Worm (Caenorhabditis elegans) whole organism, L1 larva: ENCODE results near the gene acr-9.
A peak's percentile ranks its signal among the peaks of the same experiment; 100 is the strongest.

ENCODE experiments used
- C16A3.4 ChIP-seq: fragments of 150-350 bp; optimal IDR thresholded peaks from 2 replicates; lab custom pipeline; 2014; ENCODE audit warnings: missing biosample characterization, missing genetic modification characterization
- C34B4.2 ChIP-seq: sonication (generic microtip); optimal IDR thresholded peaks from 2 replicates; lab custom pipeline; 2017; ENCODE audit warnings: mild to moderate bottlenecking, missing genetic modification characterization, missing compliant biosample characterization
- Y116A8C.19 ChIP-seq: sonication (generic microtip); optimal IDR thresholded peaks from 2 replicates; lab custom pipeline; 2016; ENCODE audit warnings: missing compliant biosample characterization, missing genetic modification characterization, borderline replicate concordance
- aha-1 ChIP-seq: fragments of 150-350 bp; optimal IDR thresholded peaks from 2 replicates; lab custom pipeline; 2014; ENCODE audit warnings: missing biosample characterization, missing genetic modification characterization
- alr-1 ChIP-seq: fragments of 200-800 bp; sonication (Bioruptor generic); optimal IDR thresholded peaks from 2 replicates; lab custom pipeline; 2018; ENCODE audit warnings: borderline replicate concordance, mild to moderate bottlenecking, missing genetic modification characterization, missing compliant biosample characterization
- blmp-1 ChIP-seq: fragments of 150-350 bp; optimal IDR thresholded peaks from 2 replicates; lab custom pipeline; 2014; ENCODE audit warnings: missing biosample characterization, missing genetic modification characterization
- ceh-63 ChIP-seq: fragments of 200-800 bp; sonication (Bioruptor generic); optimal IDR thresholded peaks from 2 replicates; lab custom pipeline; 2018; ENCODE audit warnings: mild to moderate bottlenecking, missing genetic modification characterization, missing compliant biosample characterization
- ceh-8 ChIP-seq: fragments of 200-800 bp; sonication (Bioruptor generic); optimal IDR thresholded peaks from 2 replicates; lab custom pipeline; 2018; ENCODE audit warnings: mild to moderate bottlenecking, missing genetic modification characterization, moderate library complexity, missing compliant biosample characterization
- ceh-88 ChIP-seq: fragments of 200-800 bp; sonication (Bioruptor generic); IDR thresholded peaks from 2 replicates; pipeline ENCODE4 v1.3.6; 2022; ENCODE audit warnings: missing genetic modification characterization, missing compliant biosample characterization
- ceh-90 ChIP-seq: sonication (generic microtip); optimal IDR thresholded peaks from 2 replicates; lab custom pipeline; 2016; ENCODE audit warnings: missing genetic modification characterization, missing compliant biosample characterization
- ces-1 ChIP-seq: fragments of 150-350 bp; optimal IDR thresholded peaks from 2 replicates; lab custom pipeline; 2014; ENCODE audit warnings: missing biosample characterization, missing genetic modification reagents, missing genetic modification characterization
- dpl-1 ChIP-seq, 3 experiments: fragments of 150-350 bp in 2 of 3; sonication (generic microtip) in 1 of 3; optimal IDR thresholded peaks; 2 replicates each; lab custom pipeline; 2014 to 2017; ENCODE audit warnings: missing biosample characterization in 3 of 3, missing genetic modification characterization in 3 of 3, missing genetic modification reagents in 3 of 3
- dsc-1 ChIP-seq: sonication (generic microtip); optimal IDR thresholded peaks from 2 replicates; lab custom pipeline; 2016; ENCODE audit warnings: mild to moderate bottlenecking, missing genetic modification characterization, missing compliant biosample characterization
- egl-13 ChIP-seq: sonication (generic microtip); optimal IDR thresholded peaks from 2 replicates; lab custom pipeline; 2016; ENCODE audit warnings: missing genotype, missing genetic modification reagents, missing genetic modification characterization, missing compliant biosample characterization
- egl-27 ChIP-seq, 2 experiments: fragments of 150-350 bp in 1 of 2; sonication (generic microtip); optimal IDR thresholded peaks; 3 replicates each; lab custom pipeline; 2017 to 2018; ENCODE audit warnings: missing biosample characterization in 2 of 2, missing genetic modification characterization in 2 of 2, missing genetic modification reagents in 2 of 2
- elt-2 ChIP-seq: sonication (generic microtip); optimal IDR thresholded peaks from 2 replicates; lab custom pipeline; 2016; ENCODE audit warnings: missing genetic modification characterization, mild to moderate bottlenecking, inconsistent platforms, missing compliant biosample characterization, missing genetic modification reagents
- elt-3 ChIP-seq, 6 experiments: fragments of 150-350 bp in 1 of 6; sonication (generic microtip); optimal IDR thresholded peaks; 2 replicates each; lab custom pipeline; 2017 to 2018; ENCODE audit warnings: missing biosample characterization in 6 of 6, missing genetic modification characterization in 6 of 6, inconsistent platforms in 1 of 6
- ets-5 ChIP-seq: fragments of 200-800 bp; sonication (Bioruptor generic); IDR thresholded peaks from 2 replicates; pipeline ENCODE4 v1.3.6; 2022; ENCODE audit warnings: missing genetic modification characterization, missing compliant biosample characterization
- fkh-10 ChIP-seq: sonication (generic microtip); optimal IDR thresholded peaks from 2 replicates; lab custom pipeline; 2017; ENCODE audit warnings: missing biosample characterization, missing genetic modification reagents, missing genetic modification characterization
- fos-1 ChIP-seq: fragments of 150-350 bp; optimal IDR thresholded peaks from 2 replicates; lab custom pipeline; 2014; ENCODE audit warnings: missing biosample characterization, missing genetic modification characterization
- hlh-17 ChIP-seq: fragments of 200-800 bp; sonication (Bioruptor generic); optimal IDR thresholded peaks from 2 replicates; lab custom pipeline; 2018; ENCODE audit warnings: missing genetic modification characterization, mild to moderate bottlenecking, missing compliant biosample characterization, moderate library complexity, borderline replicate concordance
- hlh-4 ChIP-seq: sonication (generic microtip); optimal IDR thresholded peaks from 2 replicates; lab custom pipeline; 2016; ENCODE audit warnings: mild to moderate bottlenecking, missing genetic modification characterization, missing compliant biosample characterization
- irx-1 ChIP-seq: sonication (generic microtip); optimal IDR thresholded peaks from 2 replicates; lab custom pipeline; 2016; ENCODE audit warnings: missing genetic modification characterization, missing compliant biosample characterization
- lin-13 ChIP-seq: fragments of 150-350 bp; optimal IDR thresholded peaks from 2 replicates; lab custom pipeline; 2014; ENCODE audit warnings: missing biosample characterization, missing genetic modification reagents, missing genetic modification characterization
- lin-14 ChIP-seq: fragments of 200-800 bp; sonication (Bioruptor generic); optimal IDR thresholded peaks from 2 replicates; lab custom pipeline; 2018; ENCODE audit warnings: mild to moderate bottlenecking, missing genetic modification characterization, moderate library complexity, missing compliant biosample characterization
- lin-39 ChIP-seq: fragments of 150-350 bp; optimal IDR thresholded peaks from 2 replicates; lab custom pipeline; 2014; ENCODE audit warnings: missing biosample characterization, missing genetic modification reagents, missing genetic modification characterization
- lir-3 ChIP-seq: sonication (generic microtip); optimal IDR thresholded peaks from 2 replicates; lab custom pipeline; 2016; ENCODE audit warnings: mild to moderate bottlenecking, missing genetic modification characterization, moderate library complexity, missing compliant biosample characterization; ENCODE audit not compliant: poor library complexity
- lsy-2 ChIP-seq, 2 experiments: fragments of 150-350 bp; optimal IDR thresholded peaks; 2 replicates each; lab custom pipeline; 2014; ENCODE audit warnings: missing biosample characterization in 2 of 2, missing genetic modification characterization in 2 of 2
- mab-9 ChIP-seq: fragments of 200-800 bp; sonication (Bioruptor generic); IDR thresholded peaks from 2 replicates; pipeline ENCODE4 v1.3.6; 2022; ENCODE audit warnings: missing genetic modification reagents, missing genetic modification characterization, missing compliant biosample characterization
- mdl-1 ChIP-seq, 2 experiments: fragments of 150-350 bp; optimal IDR thresholded peaks; 2 replicates each; lab custom pipeline; 2014 to 2017; ENCODE audit warnings: missing biosample characterization in 2 of 2, missing genetic modification characterization in 2 of 2, inconsistent platforms in 1 of 2
- mef-2 ChIP-seq: fragments of 150-350 bp; optimal IDR thresholded peaks from 2 replicates; lab custom pipeline; 2014; ENCODE audit warnings: missing biosample characterization, missing genetic modification characterization
- mep-1 ChIP-seq: fragments of 150-350 bp; optimal IDR thresholded peaks from 2 replicates; lab custom pipeline; 2014; ENCODE audit warnings: missing biosample characterization, missing genetic modification characterization
- nhr-11 ChIP-seq: fragments of 150-350 bp; optimal IDR thresholded peaks from 2 replicates; lab custom pipeline; 2014; ENCODE audit warnings: missing biosample characterization, missing genetic modification characterization
- nhr-12 ChIP-seq: sonication (generic microtip); optimal IDR thresholded peaks from 2 replicates; lab custom pipeline; 2017; ENCODE audit warnings: missing biosample characterization, missing genetic modification characterization
- nhr-19 ChIP-seq: fragments of 200-800 bp; sonication (Bioruptor generic); conservative IDR thresholded peaks from 2 replicates; pipeline ENCODE4 v1.3.6; 2022; ENCODE audit warnings: missing genetic modification characterization, missing compliant biosample characterization
- nhr-20 ChIP-seq: sonication (generic microtip); optimal IDR thresholded peaks from 2 replicates; lab custom pipeline; 2016; ENCODE audit warnings: mild to moderate bottlenecking, missing genetic modification characterization, missing compliant biosample characterization
- nhr-47 ChIP-seq: sonication (generic microtip); optimal IDR thresholded peaks from 2 replicates; lab custom pipeline; 2016; ENCODE audit warnings: mild to moderate bottlenecking, missing genetic modification characterization, moderate library complexity, missing compliant biosample characterization
- nhr-71 ChIP-seq: sonication (generic microtip); optimal IDR thresholded peaks from 2 replicates; lab custom pipeline; 2016; ENCODE audit warnings: mild to moderate bottlenecking, missing genetic modification characterization, moderate library complexity, missing compliant biosample characterization
- nhr-76 ChIP-seq: sonication (generic microtip); optimal IDR thresholded peaks from 2 replicates; lab custom pipeline; 2017; ENCODE audit warnings: missing biosample characterization, missing genetic modification characterization
- pag-3 ChIP-seq: sonication (generic microtip); optimal IDR thresholded peaks from 2 replicates; lab custom pipeline; 2017; ENCODE audit warnings: missing genetic modification characterization, mild to moderate bottlenecking, missing compliant biosample characterization, antibody characterized with exemption, borderline replicate concordance; ENCODE audit not compliant: insufficient read depth
- snpc-4 ChIP-seq: fragments of 150-350 bp; optimal IDR thresholded peaks from 2 replicates; lab custom pipeline; 2014; ENCODE audit warnings: missing biosample characterization, missing genetic modification characterization
- snu-23 ChIP-seq: sonication (generic microtip); optimal IDR thresholded peaks from 2 replicates; lab custom pipeline; 2016; ENCODE audit warnings: missing genetic modification characterization, missing compliant biosample characterization
- sox-4 ChIP-seq: sonication (generic microtip); optimal IDR thresholded peaks from 2 replicates; lab custom pipeline; 2016; ENCODE audit warnings: missing genetic modification characterization, missing compliant biosample characterization
- sptf-1 ChIP-seq: fragments of 150-350 bp; optimal IDR thresholded peaks from 2 replicates; lab custom pipeline; 2014; ENCODE audit warnings: missing biosample characterization, missing genetic modification characterization
- sup-37 ChIP-seq: fragments of 200-800 bp; sonication (Bioruptor generic); optimal IDR thresholded peaks from 2 replicates; lab custom pipeline; 2018; ENCODE audit warnings: mild to moderate bottlenecking, missing genetic modification characterization, missing compliant biosample characterization
- swsn-7 ChIP-seq: sonication (generic microtip); optimal IDR thresholded peaks from 2 replicates; lab custom pipeline; 2016; ENCODE audit warnings: missing genetic modification characterization, missing compliant biosample characterization
- tlp-1 ChIP-seq: fragments of 150-350 bp; optimal IDR thresholded peaks from 2 replicates; lab custom pipeline; 2014; ENCODE audit warnings: missing biosample characterization, missing genetic modification characterization
- unc-130 ChIP-seq: fragments of 150-350 bp; optimal IDR thresholded peaks from 2 replicates; lab custom pipeline; 2017; ENCODE audit warnings: missing biosample characterization, missing genetic modification characterization, inconsistent platforms
- unc-62 ChIP-seq: fragments of 150-350 bp; optimal IDR thresholded peaks from 2 replicates; lab custom pipeline; 2014; ENCODE audit warnings: missing biosample characterization, missing genetic modification reagents, missing genetic modification characterization
- vab-15 ChIP-seq: sonication (generic microtip); optimal IDR thresholded peaks from 2 replicates; lab custom pipeline; 2017; ENCODE audit warnings: missing genotype, mild to moderate bottlenecking, missing genetic modification characterization, missing compliant biosample characterization
- zip-4 ChIP-seq: fragments of 200-800 bp; sonication (Bioruptor generic); optimal IDR thresholded peaks from 2 replicates; lab custom pipeline; 2018; ENCODE audit warnings: mild to moderate bottlenecking, missing genetic modification characterization, moderate library complexity, missing compliant biosample characterization
- ztf-11 ChIP-seq, 2 experiments: sonication (generic microtip); optimal IDR thresholded peaks; 2 replicates each; lab custom pipeline; 2016 to 2017; ENCODE audit warnings: missing genetic modification characterization in 2 of 2, missing biosample characterization in 1 of 2, missing compliant biosample characterization in 1 of 2

Gene acr-9

ce11 chrX:13665447-13665846 lies 18.7 kb upstream of the acr-9 start (continued):
- TF ChIP-seq Y116A8C.19 (tag; lab: Kevin White, UChicago): no peak
- peak; percentile 72 for TF ChIP-seq sox-4 (tag; lab: Kevin White, UChicago)
- TF ChIP-seq fkh-10 (GFP tag; lab: Kevin White, UChicago): peak; percentile 70
- peak; percentile 6 to 58 (median 28) for TF ChIP-seq dpl-1 (GFP tag; optimal IDR thresholded peaks at IDR 0.05; lab: Kevin White, UChicago)
- no peak for TF ChIP-seq ets-5
- peak; percentile 75 for TF ChIP-seq irx-1
- no peak for TF ChIP-seq unc-62
- no peak for TF ChIP-seq mef-2 (tag; lab: Kevin White, UChicago)
- peak; percentile 92 for TF ChIP-seq nhr-47 (tag; lab: Kevin White, UChicago)
- TF ChIP-seq swsn-7: peak; percentile 88
- peak; percentile 58 for TF ChIP-seq zip-4 (GFP tag; lab: Kevin White, UChicago)
- peak; percentile 54 for TF ChIP-seq sup-37 (GFP tag; lab: Kevin White, UChicago)
- peak; percentile 90 for TF ChIP-seq C16A3.4 (tag; lab: Kevin White, UChicago)
- peak; percentile 38 for TF ChIP-seq hlh-4 (tag; lab: Kevin White, UChicago)
- TF ChIP-seq nhr-76 (tag; lab: Kevin White, UChicago): no peak
- peak; percentile 78 for TF ChIP-seq ceh-88
- peak; percentile 72 for TF ChIP-seq mab-9 (GFP tag; lab: Robert Waterston, UW)
- TF ChIP-seq nhr-19: peak; percentile 84
- TF ChIP-seq aha-1: no peak
- peak; percentile 87 for TF ChIP-seq vab-15 (tag; lab: Kevin White, UChicago)
- no peak for TF ChIP-seq ceh-90 (tag; lab: Kevin White, UChicago)
- peak; percentile 93 for TF ChIP-seq snu-23 (GFP tag; lab: Kevin White, UChicago)
- TF ChIP-seq nhr-71 (tag; lab: Kevin White, UChicago): peak; percentile 88
- TF ChIP-seq sptf-1: no peak
- no peak for TF ChIP-seq ces-1 (GFP tag; lab: Kevin White, UChicago)
- TF ChIP-seq ztf-11 (tag; optimal IDR thresholded peaks at IDR 0.05; lab: Kevin White, UChicago): peak in 1 of 2 experiments; percentile 85
- TF ChIP-seq dsc-1 (tag; lab: Kevin White, UChicago): peak; percentile 91
- no peak for TF ChIP-seq ceh-63 (GFP tag; lab: Kevin White, UChicago)
- peak; percentile 85 for TF ChIP-seq egl-13 (tag; lab: Kevin White, UChicago)
- no peak for TF ChIP-seq alr-1 (tag; lab: Kevin White, UChicago)
- TF ChIP-seq fos-1: peak; percentile 68
- TF ChIP-seq elt-3 (tag; optimal IDR thresholded peaks at IDR 0.05; lab: Kevin White, UChicago): peak in 3 of 6 experiments; percentile 50 to 84 (median 60)
- TF ChIP-seq lin-14 (GFP tag; lab: Kevin White, UChicago): peak; percentile 86
- TF ChIP-seq unc-130 (tag; lab: Kevin White, UChicago): peak; percentile 12
- no peak for TF ChIP-seq hlh-17 (GFP tag; lab: Kevin White, UChicago)
- peak in 1 of 2 experiments; percentile 89 for TF ChIP-seq mdl-1 (tag; optimal IDR thresholded peaks at IDR 0.05; lab: Kevin White, UChicago)
- TF ChIP-seq ceh-8 (GFP tag; lab: Kevin White, UChicago): peak; percentile 35
- peak; percentile 90 for TF ChIP-seq mep-1 (tag; lab: Kevin White, UChicago)
- TF ChIP-seq lin-39 (tag; lab: Kevin White, UChicago): peak; percentile 34
- no peak for TF ChIP-seq egl-27 (tag; optimal IDR thresholded peaks at IDR 0.05; lab: Kevin White, UChicago)
- peak; percentile 66 for TF ChIP-seq snpc-4 (tag; lab: Kevin White, UChicago)
- TF ChIP-seq nhr-12: no peak
- peak; percentile 34 for TF ChIP-seq lin-13 (GFP tag; lab: Kevin White, UChicago)
- TF ChIP-seq C34B4.2 (tag; lab: Kevin White, UChicago): no peak
- peak; percentile 61 to 79 for TF ChIP-seq lsy-2 (tag; optimal IDR thresholded peaks at IDR 0.05; lab: Kevin White, UChicago)
- no peak for TF ChIP-seq pag-3 (tag; lab: Kevin White, UChicago)
- peak; percentile 60 for TF ChIP-seq lir-3 (tag; lab: Kevin White, UChicago)
- peak; percentile 91 for TF ChIP-seq nhr-20 (tag; lab: Kevin White, UChicago)
- no peak for TF ChIP-seq nhr-11 (tag; lab: Kevin White, UChicago)
- no peak for TF ChIP-seq tlp-1 (tag; lab: Kevin White, UChicago)
- TF ChIP-seq blmp-1 (tag; lab: Kevin White, UChicago): peak; percentile 50
- TF ChIP-seq elt-2 (tag; lab: Kevin White, UChicago): peak; percentile 57
